Fruit fly (Drosophila melanogaster): ENCODE data around the gene CG44532.

DNA sequence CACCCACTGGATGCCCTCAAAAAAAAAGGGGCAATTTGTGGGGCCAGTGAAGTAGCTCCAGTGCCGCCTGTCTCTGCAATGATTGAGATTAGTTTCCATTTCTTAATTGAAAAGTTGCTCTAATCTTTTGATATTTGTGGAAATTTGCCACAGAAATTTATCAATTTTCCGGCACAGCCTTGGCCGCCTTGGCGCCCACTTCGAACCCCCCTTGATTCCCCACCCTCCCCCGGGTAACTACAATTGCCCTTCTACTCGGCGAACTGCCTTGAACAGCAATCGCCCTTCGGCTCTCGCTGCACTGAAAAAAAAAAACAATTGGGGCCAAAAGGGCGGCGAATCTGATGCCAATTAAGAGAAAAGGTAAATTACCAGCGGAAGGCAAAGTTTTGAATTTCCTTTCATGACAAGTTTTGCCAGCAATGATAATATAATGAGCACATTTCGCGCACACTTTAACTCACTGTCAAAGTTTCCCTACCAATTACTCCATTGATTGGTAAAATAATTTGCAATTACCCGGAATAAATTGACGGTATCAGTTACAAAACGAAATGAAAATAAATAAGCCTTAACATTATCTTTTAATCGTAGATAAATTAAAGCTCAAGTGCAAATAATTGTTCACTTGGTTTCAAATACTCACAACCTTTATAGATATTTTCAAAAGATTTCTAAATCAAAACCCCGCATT lies 42.1 kb upstream of the CG44532 start:
- no peak for TF ChIP-seq ey (GFP tag; optimal IDR thresholded peaks at IDR 0.05)
- no peak for TF ChIP-seq lola (GFP tag; optimal IDR thresholded peaks at IDR 0.05)
- TF ChIP-seq Myc (optimal IDR thresholded peaks at IDR 0.05), result no peak
- no peak for TF ChIP-seq usp (GFP tag; optimal IDR thresholded peaks at IDR 0.05)
- no peak for TF ChIP-seq dmrt93B (GFP tag; optimal IDR thresholded peaks at IDR 0.05)
- no peak for TF ChIP-seq sage (GFP tag; optimal IDR thresholded peaks at IDR 0.05)

Measured in whole organism, wandering third instar larva.